Fruit fly (Drosophila melanogaster) whole organism, embryonic: ENCODE results near the gene CG33337.

Experiments
- CG32532 ChIP-seq: fragments of 200-800 bp; sonication (Bioruptor generic); IDR thresholded peaks from 2 replicates; pipeline ENCODE4 v1.3.6; 2022; ENCODE audit warnings: missing biosample characterization, missing genetic modification characterization
- Dll ChIP-seq: fragments of 200-800 bp; sonication (Bioruptor generic); IDR thresholded peaks from 4 replicates; pipeline ENCODE4 v1.3.6; 2022; ENCODE audit warnings: missing biosample characterization, missing genetic modification characterization; ENCODE audit not compliant: partially characterized antibody
- dmrt11E ChIP-seq: fragments of 200-800 bp; sonication (Bioruptor generic); optimal IDR thresholded peaks from 3 replicates; lab custom pipeline; 2018; ENCODE audit warnings: missing biosample characterization, mild to moderate bottlenecking, missing genetic modification characterization, moderate library complexity
- pita ChIP-seq: fragments of 200-800 bp; sonication (Bioruptor generic); optimal IDR thresholded peaks from 2 replicates; lab custom pipeline; 2017; ENCODE audit warnings: missing biosample characterization, mild to moderate bottlenecking, missing genetic modification characterization

dm6 chr3R:23576618-23577017 is 16.0 kb downstream of the CG33337 start:
- TF ChIP-seq pita (no peak), Dll (no peak), CG32532 (no peak), dmrt11E (tag; lab: Kevin White, UChicago) (no peak)
